Fruit fly (Drosophila melanogaster) whole organism, embryonic: ENCODE results near the gene lok.

Experiments used
- C15 ChIP-seq: fragments of 200-800 bp; sonication (Bioruptor generic); IDR thresholded peaks from 3 replicates; pipeline ENCODE4 v1.3.6; 2022; ENCODE audit warnings: missing biosample characterization, missing genetic modification characterization
- CG1024 ChIP-seq: fragments of 200-800 bp; sonication (Bioruptor generic); IDR thresholded peaks from 2 replicates; pipeline ENCODE4 v1.3.6; 2022; ENCODE audit warnings: missing biosample characterization, missing genetic modification characterization
- CG13287 ChIP-seq: fragments of 200-800 bp; sonication (Bioruptor generic); IDR thresholded peaks from 2 replicates; pipeline ENCODE4 v1.3.6; 2022; ENCODE audit warnings: missing biosample characterization, missing genetic modification characterization; ENCODE audit not compliant: partially characterized antibody
- CG14667 ChIP-seq: fragments of 200-800 bp; sonication (Bioruptor generic); IDR thresholded peaks from 2 replicates; pipeline ENCODE4 v1.3.6; 2022; ENCODE audit warnings: missing biosample characterization, missing genetic modification characterization
- CG15011 ChIP-seq: fragments of 200-800 bp; sonication (Bioruptor generic); optimal IDR thresholded peaks from 3 replicates; lab custom pipeline; 2018; ENCODE audit warnings: missing biosample characterization, mild to moderate bottlenecking, missing genetic modification characterization
- CG15073 ChIP-seq: fragments of 200-800 bp; sonication (Bioruptor generic); optimal IDR thresholded peaks from 2 replicates; lab custom pipeline; 2016; ENCODE audit warnings: missing biosample characterization, missing genetic modification characterization
- CG1647 ChIP-seq: fragments of 200-800 bp; sonication (Bioruptor generic); optimal IDR thresholded peaks from 3 replicates; lab custom pipeline; 2016; ENCODE audit warnings: missing biosample characterization, missing genetic modification characterization
- CG17385 ChIP-seq: fragments of 200-800 bp; sonication (Bioruptor generic); optimal IDR thresholded peaks from 3 replicates; lab custom pipeline; 2018; ENCODE audit warnings: missing biosample characterization, mild to moderate bottlenecking, missing genetic modification characterization
- CG18011 ChIP-seq: fragments of 200-800 bp; sonication (Bioruptor generic); optimal IDR thresholded peaks from 2 replicates; lab custom pipeline; 2017; ENCODE audit warnings: missing biosample characterization, missing genetic modification characterization, mild to moderate bottlenecking, moderate library complexity, missing genotype
- CG18619 ChIP-seq: fragments of 200-800 bp; sonication (Bioruptor generic); optimal IDR thresholded peaks from 3 replicates; lab custom pipeline; 2017; ENCODE audit warnings: missing biosample characterization, mild to moderate bottlenecking, missing genetic modification characterization
- CG2202 ChIP-seq: fragments of 200-800 bp; sonication (Bioruptor generic); optimal IDR thresholded peaks from 2 replicates; lab custom pipeline; 2018; ENCODE audit warnings: missing biosample characterization, mild to moderate bottlenecking, missing genetic modification characterization
- CG33213 ChIP-seq: fragments of 200-800 bp; sonication (Bioruptor generic); optimal IDR thresholded peaks from 3 replicates; lab custom pipeline; 2016; ENCODE audit warnings: missing biosample characterization, missing genetic modification characterization
- CG34376 ChIP-seq: fragments of 200-800 bp; sonication (Bioruptor generic); optimal IDR thresholded peaks from 2 replicates; lab custom pipeline; 2018; ENCODE audit warnings: missing biosample characterization, mild to moderate bottlenecking, missing genetic modification characterization
- CG4328 ChIP-seq: fragments of 200-800 bp; sonication (Bioruptor generic); optimal IDR thresholded peaks from 3 replicates; lab custom pipeline; 2017; ENCODE audit warnings: missing biosample characterization, missing genetic modification reagents, missing genetic modification characterization
- CG6272 ChIP-seq: fragments of 200-800 bp; sonication (Bioruptor generic); IDR thresholded peaks from 2 replicates; pipeline ENCODE4 v1.3.6; 2022; ENCODE audit warnings: missing biosample characterization, missing genetic modification characterization
- CG7839 ChIP-seq: fragments of 200-800 bp; sonication (Bioruptor generic); optimal IDR thresholded peaks from 3 replicates; lab custom pipeline; 2018; ENCODE audit warnings: missing biosample characterization, mild to moderate bottlenecking, missing genetic modification characterization, moderate library complexity
- CG9437 ChIP-seq: fragments of 200-800 bp; sonication (Bioruptor generic); optimal IDR thresholded peaks from 2 replicates; lab custom pipeline; 2018; ENCODE audit warnings: missing biosample characterization, mild to moderate bottlenecking, missing genetic modification characterization
- D ChIP-seq, 2 experiments: fragments of 200-800 bp in 1 of 2; fragments of >200 bp in 1 of 2; sonication (Bioruptor generic) in 1 of 2; optimal IDR thresholded peaks; 2 replicates in 1 of 2; 3 replicates in 1 of 2; lab custom pipeline; 2017; ENCODE audit warnings: mild to moderate bottlenecking in 1 of 2, missing biosample characterization in 1 of 2, missing genetic modification characterization in 1 of 2, missing genetic modification reagents in 1 of 2
- D19A ChIP-seq: fragments of 200-800 bp; optimal IDR thresholded peaks from 3 replicates; lab custom pipeline; 2019; ENCODE audit warnings: missing biosample characterization, mild to moderate bottlenecking, missing genetic modification characterization, moderate library complexity
- Dref ChIP-seq: fragments of 200-800 bp; sonication (Bioruptor generic); IDR thresholded peaks from 2 replicates; pipeline ENCODE4 v1.3.6; 2022; ENCODE audit warnings: missing biosample characterization, missing genetic modification characterization
- ERR ChIP-seq: fragments of 200-800 bp; sonication (Bioruptor generic); optimal IDR thresholded peaks from 2 replicates; lab custom pipeline; 2016; ENCODE audit warnings: missing biosample characterization, missing genetic modification characterization
- HHEX ChIP-seq: fragments of 200-800 bp; sonication (Bioruptor generic); optimal IDR thresholded peaks from 3 replicates; lab custom pipeline; 2017; ENCODE audit warnings: missing biosample characterization, mild to moderate bottlenecking, missing genetic modification characterization, missing genetic modification reagents
- Hr78 ChIP-seq, 2 experiments: fragments of 200-800 bp in 1 of 2; fragments of >200 bp in 1 of 2; sonication (Bioruptor generic) in 1 of 2; optimal IDR thresholded peaks; 2 replicates each; lab custom pipeline; 2017 to 2019; ENCODE audit warnings: missing biosample characterization in 2 of 2, missing genetic modification characterization in 2 of 2, mild to moderate bottlenecking in 1 of 2, moderate library complexity in 1 of 2
- Lpt ChIP-seq: fragments of >200 bp; optimal IDR thresholded peaks from 2 replicates; lab custom pipeline; 2018; ENCODE audit warnings: missing biosample characterization, missing genetic modification characterization
- Pdp1 ChIP-seq, 2 experiments: fragments of 200-800 bp; sonication (Bioruptor generic); optimal IDR thresholded peaks; 3 replicates each; lab custom pipeline; 2016; ENCODE audit warnings: missing biosample characterization in 2 of 2, missing genetic modification characterization in 2 of 2, mild to moderate bottlenecking in 1 of 2, moderate library complexity in 1 of 2
- Side ChIP-seq: fragments of 200-800 bp; sonication (Bioruptor generic); optimal IDR thresholded peaks from 2 replicates; lab custom pipeline; 2016; ENCODE audit warnings: missing biosample characterization, missing genetic modification characterization
- Sin3A ChIP-seq: fragments of >200 bp; optimal IDR thresholded peaks from 2 replicates; lab custom pipeline; 2018
- Six4 ChIP-seq: fragments of 200-800 bp; sonication (Bioruptor generic); optimal IDR thresholded peaks from 2 replicates; lab custom pipeline; 2016; ENCODE audit warnings: missing biosample characterization, missing genetic modification characterization
- Sry-β ChIP-seq: fragments of 200-800 bp; sonication (Bioruptor generic); optimal IDR thresholded peaks from 2 replicates; lab custom pipeline; 2018; ENCODE audit warnings: missing biosample characterization, mild to moderate bottlenecking, missing genetic modification characterization, moderate library complexity
- Ssrp ChIP-seq: fragments of 200-800 bp; sonication (Bioruptor generic); optimal IDR thresholded peaks from 2 replicates; lab custom pipeline; 2018; ENCODE audit warnings: missing biosample characterization, mild to moderate bottlenecking, missing genetic modification characterization, moderate library complexity
- Tbp ChIP-seq: fragments of >200 bp; optimal IDR thresholded peaks from 2 replicates; lab custom pipeline; 2018; ENCODE audit warnings: missing biosample characterization, missing genetic modification characterization
- bab2 ChIP-seq: fragments of 200-800 bp; sonication (Bioruptor generic); optimal IDR thresholded peaks from 2 replicates; lab custom pipeline; 2016; ENCODE audit warnings: missing biosample characterization, missing genetic modification characterization
- bowl ChIP-seq: fragments of 200-800 bp; sonication (Bioruptor generic); IDR thresholded peaks from 2 replicates; pipeline ENCODE4 v1.3.6; 2022; ENCODE audit warnings: missing biosample characterization, missing genetic modification characterization
- bsh ChIP-seq, 2 experiments: fragments of 200-800 bp; sonication (Bioruptor generic); optimal IDR thresholded peaks; 2 replicates each; lab custom pipeline; 2017 to 2018; ENCODE audit warnings: mild to moderate bottlenecking in 2 of 2, missing biosample characterization in 2 of 2, missing genetic modification characterization in 2 of 2, moderate library complexity in 1 of 2
- crp ChIP-seq, 2 experiments: fragments of 200-800 bp; sonication (Bioruptor generic); optimal IDR thresholded peaks; 2 replicates in 1 of 2; 3 replicates in 1 of 2; lab custom pipeline; 2017; ENCODE audit warnings: missing biosample characterization in 2 of 2, missing genetic modification characterization in 2 of 2, mild to moderate bottlenecking in 1 of 2, moderate library complexity in 1 of 2
- danr ChIP-seq: fragments of 200-800 bp; sonication (Bioruptor generic); IDR thresholded peaks from 2 replicates; pipeline ENCODE4 v1.3.6; 2022; ENCODE audit warnings: missing biosample characterization, missing genetic modification characterization
- dimm ChIP-seq: fragments of 200-800 bp; sonication (Bioruptor generic); IDR thresholded peaks from 2 replicates; pipeline ENCODE4 v1.3.6; 2022; ENCODE audit warnings: missing biosample characterization, missing genetic modification characterization
- disco-r ChIP-seq: fragments of 200-800 bp; sonication (Bioruptor generic); optimal IDR thresholded peaks from 2 replicates; lab custom pipeline; 2016; ENCODE audit warnings: missing biosample characterization, missing genetic modification characterization
- esg ChIP-seq: fragments of 200-800 bp; sonication (Bioruptor generic); conservative IDR thresholded peaks from 2 replicates; pipeline ENCODE4 v1.3.6; 2022; ENCODE audit warnings: missing biosample characterization, missing genetic modification characterization
- exex ChIP-seq: fragments of 200-800 bp; sonication (Bioruptor generic); optimal IDR thresholded peaks from 4 replicates; lab custom pipeline; 2018; ENCODE audit warnings: missing biosample characterization, mild to moderate bottlenecking, missing genetic modification characterization, moderate library complexity
- grn ChIP-seq: fragments of 200-800 bp; sonication (Bioruptor generic); optimal IDR thresholded peaks from 3 replicates; lab custom pipeline; 2017; ENCODE audit warnings: missing biosample characterization, missing genetic modification characterization
- gsb-n ChIP-seq: fragments of 200-800 bp; sonication (Bioruptor generic); optimal IDR thresholded peaks from 3 replicates; lab custom pipeline; 2018; ENCODE audit warnings: missing biosample characterization, mild to moderate bottlenecking, missing genetic modification characterization
- her ChIP-seq: fragments of 200-800 bp; sonication (Bioruptor generic); optimal IDR thresholded peaks from 2 replicates; lab custom pipeline; 2016; ENCODE audit warnings: missing biosample characterization, missing genetic modification characterization
- lab ChIP-seq: fragments of 200-800 bp; sonication (Bioruptor generic); optimal IDR thresholded peaks from 3 replicates; lab custom pipeline; 2017; ENCODE audit warnings: missing biosample characterization, missing genetic modification characterization, mild to moderate bottlenecking, moderate library complexity, missing genetic modification reagents
- p53 ChIP-seq: fragments of 200-800 bp; sonication (Bioruptor generic); optimal IDR thresholded peaks from 2 replicates; lab custom pipeline; 2016; ENCODE audit warnings: missing biosample characterization, missing genetic modification characterization
- ranshi ChIP-seq: fragments of 200-800 bp; sonication (Bioruptor generic); IDR thresholded peaks from 2 replicates; pipeline ENCODE4 v1.3.6; 2022; ENCODE audit warnings: missing biosample characterization, missing genetic modification characterization
- sim ChIP-seq: fragments of 200-800 bp; sonication (Bioruptor generic); IDR thresholded peaks from 2 replicates; pipeline ENCODE4 v1.3.6; 2022; ENCODE audit warnings: missing biosample characterization, missing genetic modification characterization
- slp2 ChIP-seq: fragments of 200-800 bp; sonication (Bioruptor generic); optimal IDR thresholded peaks from 2 replicates; lab custom pipeline; 2016; ENCODE audit warnings: missing biosample characterization, missing genetic modification characterization
- tio ChIP-seq: fragments of 200-800 bp; sonication (Bioruptor generic); optimal IDR thresholded peaks from 2 replicates; lab custom pipeline; 2017; ENCODE audit warnings: missing biosample characterization, missing genetic modification characterization, inconsistent platforms
- wor ChIP-seq: fragments of 200-800 bp; sonication (Bioruptor generic); IDR thresholded peaks from 2 replicates; pipeline ENCODE4 v1.3.6; 2022; ENCODE audit warnings: missing biosample characterization, missing genetic modification characterization

Gene lok

DNA sequence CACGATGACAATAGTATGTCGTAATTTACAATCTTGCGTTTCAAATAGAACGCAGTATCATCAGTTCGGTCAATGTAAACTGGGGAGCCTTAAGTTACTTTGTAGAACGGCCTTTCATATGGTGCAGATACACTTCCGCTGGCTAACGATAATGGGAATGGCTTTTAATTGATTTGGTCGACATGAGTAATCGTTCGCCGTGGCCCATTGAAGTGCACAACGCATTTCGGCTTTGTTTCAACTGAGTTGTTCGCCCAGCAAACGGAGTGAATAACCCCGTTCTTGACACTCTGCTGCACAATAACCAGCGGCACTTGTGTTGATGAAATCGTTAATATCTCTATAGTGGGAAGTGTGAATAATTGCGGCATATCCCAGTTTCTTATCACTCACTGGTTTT lies 6.7 kb downstream of the lok start:
- TF ChIP-seq exex (tag; lab: Kevin White, UChicago) (peak; percentile 9), Lpt (no peak), gsb-n (tag; lab: Kevin White, UChicago) (no peak), Sin3A (lab: Kevin White, UChicago) (no peak), CG18011 (no peak), Dref (GFP tag; lab: Robert Waterston, UW) (no peak), her (GFP tag; lab: Kevin White, UChicago) (no peak), p53 (GFP tag; lab: Kevin White, UChicago) (no peak), C15 (GFP tag; lab: Robert Waterston, UW) (no peak), CG4328 (GFP tag; lab: Kevin White, UChicago) (no peak), esg (GFP tag; lab: Robert Waterston, UW) (no peak), wor (GFP tag; lab: Robert Waterston, UW) (no peak), CG9437 (GFP tag; lab: Kevin White, UChicago) (no peak), D19A (tag; lab: Kevin White, UChicago) (peak; percentile 39), Pdp1 (GFP tag; optimal IDR thresholded peaks at IDR 0.05; lab: Kevin White, UChicago) (peak in 1 of 2 experiments; percentile 47), Ssrp (no peak), CG14667 (GFP tag; lab: Robert Waterston, UW) (no peak), CG33213 (GFP tag; lab: Kevin White, UChicago) (no peak), Hr78 (GFP tag; optimal IDR thresholded peaks at IDR 0.05; lab: Kevin White, UChicago) (peak in 1 of 2 experiments; percentile 64), Side (GFP tag; lab: Kevin White, UChicago) (no peak), crp (GFP tag; optimal IDR thresholded peaks at IDR 0.05; lab: Kevin White, UChicago) (no peak), Tbp (GFP tag; lab: Kevin White, UChicago) (no peak), HHEX (GFP tag; lab: Kevin White, UChicago) (no peak), CG1024 (GFP tag; lab: Robert Waterston, UW) (no peak), dimm (no peak), bab2 (GFP tag; lab: Kevin White, UChicago) (no peak), CG17385 (GFP tag; lab: Kevin White, UChicago) (no peak), CG18619 (no peak), CG34376 (peak; percentile 19), bsh (GFP tag; optimal IDR thresholded peaks at IDR 0.05; lab: Kevin White, UChicago) (no peak), CG7839 (tag; lab: Kevin White, UChicago) (no peak), sim (no peak), slp2 (GFP tag; lab: Kevin White, UChicago) (no peak), CG15073 (GFP tag; lab: Kevin White, UChicago) (no peak), tio (no peak), ERR (GFP tag; lab: Kevin White, UChicago) (no peak), CG13287 (GFP tag; lab: Robert Waterston, UW) (no peak), CG2202 (tag; lab: Kevin White, UChicago) (no peak)

DNA sequence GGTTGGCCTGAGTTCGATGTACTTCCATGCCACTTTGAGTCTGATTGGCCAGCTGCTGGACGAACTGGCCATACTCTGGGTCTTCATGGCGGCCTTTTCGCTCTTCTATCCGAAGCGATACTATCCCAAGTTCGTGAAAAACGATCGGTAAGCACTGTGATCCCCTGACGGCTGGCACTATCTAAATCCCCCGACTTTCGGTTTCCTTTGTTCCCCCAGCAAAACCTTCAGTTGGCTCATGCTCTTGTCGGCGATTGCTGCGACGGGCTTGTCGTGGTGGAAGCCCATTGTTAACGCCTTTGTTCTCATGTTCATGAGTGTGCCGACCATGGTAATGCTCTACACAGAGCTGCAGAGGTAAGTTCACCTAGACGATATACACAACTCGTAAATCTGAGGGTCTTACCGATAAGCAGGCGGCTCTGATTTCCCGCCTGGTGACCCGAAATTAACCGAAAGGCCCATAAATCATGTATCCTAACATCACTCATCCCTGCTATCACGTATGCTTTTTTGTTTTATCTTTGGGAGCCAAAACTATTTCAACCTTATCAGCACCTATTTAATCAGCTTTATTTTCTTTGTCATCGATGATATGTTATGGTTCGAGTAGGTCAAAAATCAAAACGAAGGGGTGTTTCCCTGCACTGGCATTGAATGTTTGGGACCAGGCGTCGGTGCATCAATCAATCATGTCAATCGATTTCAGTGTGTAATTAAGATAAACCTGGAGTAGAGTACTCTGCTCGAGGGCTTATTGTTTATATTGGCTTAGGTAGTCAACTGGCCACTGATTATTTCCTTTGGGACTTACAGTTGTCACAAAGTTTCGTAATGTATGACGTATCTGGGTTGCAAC lies 8.2 kb downstream of the lok start:
- TF ChIP-seq Sry-β (GFP tag; lab: Kevin White, UChicago) (no peak), ranshi (GFP tag; lab: Robert Waterston, UW) (no peak), grn (GFP tag; lab: Kevin White, UChicago) (peak; percentile 95), CG1647 (GFP tag; lab: Kevin White, UChicago) (no peak), CG6272 (no peak), Six4 (GFP tag; lab: Kevin White, UChicago) (no peak), lab (GFP tag; lab: Kevin White, UChicago) (peak; percentile 86), p53 (GFP tag; lab: Kevin White, UChicago) (no peak), exex (tag; lab: Kevin White, UChicago) (peak; percentile 74), bowl (GFP tag; lab: Robert Waterston, UW) (no peak), D (optimal IDR thresholded peaks at IDR 0.05; lab: Kevin White, UChicago) (peak; percentile 25), D (GFP tag; optimal IDR thresholded peaks at IDR 0.05; lab: Kevin White, UChicago) (no peak), CG15011 (GFP tag; lab: Kevin White, UChicago) (no peak), danr (GFP tag; lab: Robert Waterston, UW) (no peak), CG2202 (tag; lab: Kevin White, UChicago) (no peak), disco-r (GFP tag; lab: Kevin White, UChicago) (no peak)
